Worm (Caenorhabditis elegans) whole organism, L2 larva: ENCODE results near the gene ttr-37.
A peak's percentile ranks its signal among the peaks of the same experiment; 100 is the strongest.

Experiments
- C34F6.9 ChIP-seq: fragments of 150-350 bp; optimal IDR thresholded peaks from 2 replicates; lab custom pipeline; 2014; ENCODE audit warnings: missing biosample characterization, missing genetic modification characterization
- F13H6.1 ChIP-seq: sonication (generic microtip); optimal IDR thresholded peaks from 2 replicates; lab custom pipeline; 2016; ENCODE audit warnings: missing genetic modification characterization, missing compliant biosample characterization
- R02D3.7 ChIP-seq: fragments of 150-350 bp; optimal IDR thresholded peaks from 2 replicates; lab custom pipeline; 2014; ENCODE audit warnings: missing biosample characterization, missing genetic modification characterization
- Y55F3AM.14 ChIP-seq: fragments of 200-800 bp; sonication (Bioruptor generic); optimal IDR thresholded peaks from 2 replicates; lab custom pipeline; 2018; ENCODE audit warnings: mild to moderate bottlenecking, missing genetic modification characterization, missing compliant biosample characterization
- ZK546.5 ChIP-seq: sonication (generic microtip); optimal IDR thresholded peaks from 2 replicates; lab custom pipeline; 2017; ENCODE audit warnings: missing biosample characterization, missing genetic modification characterization
- alr-1 ChIP-seq: fragments of 150-350 bp; optimal IDR thresholded peaks from 2 replicates; lab custom pipeline; 2014; ENCODE audit warnings: missing biosample characterization, missing genetic modification characterization
- aly-2 ChIP-seq: fragments of 150-350 bp; optimal IDR thresholded peaks from 2 replicates; lab custom pipeline; 2014; ENCODE audit warnings: missing biosample characterization, missing genetic modification characterization
- ama-1 ChIP-seq: fragments of 150-350 bp; optimal IDR thresholded peaks from 2 replicates; lab custom pipeline; 2018; ENCODE audit warnings: inconsistent platforms
- blmp-1 ChIP-seq: sonication (generic microtip); optimal IDR thresholded peaks from 2 replicates; lab custom pipeline; 2017; ENCODE audit warnings: missing genetic modification characterization, mild to moderate bottlenecking, missing compliant biosample characterization, antibody characterized with exemption, moderate library complexity; ENCODE audit not compliant: insufficient read depth
- ceh-16 ChIP-seq: fragments of 150-350 bp; optimal IDR thresholded peaks from 2 replicates; lab custom pipeline; 2014; ENCODE audit warnings: missing biosample characterization, missing genetic modification characterization
- ceh-82 ChIP-seq: fragments of 150-350 bp; optimal IDR thresholded peaks from 2 replicates; lab custom pipeline; 2014; ENCODE audit warnings: missing biosample characterization, missing genetic modification characterization
- crh-2 ChIP-seq: sonication (generic microtip); optimal IDR thresholded peaks from 2 replicates; lab custom pipeline; 2017; ENCODE audit warnings: missing biosample characterization, missing genetic modification characterization
- dmd-4 ChIP-seq: sonication (generic microtip); optimal IDR thresholded peaks from 2 replicates; lab custom pipeline; 2017; ENCODE audit warnings: missing biosample characterization, missing genetic modification characterization
- egl-27 ChIP-seq: sonication (generic microtip); optimal IDR thresholded peaks from 3 replicates; lab custom pipeline; 2017; ENCODE audit warnings: missing biosample characterization, missing genetic modification reagents, missing genetic modification characterization
- elt-1 ChIP-seq: fragments of 150-350 bp; optimal IDR thresholded peaks from 2 replicates; lab custom pipeline; 2014; ENCODE audit warnings: missing biosample characterization, missing genetic modification characterization
- elt-3 ChIP-seq: sonication (generic microtip); optimal IDR thresholded peaks from 2 replicates; lab custom pipeline; 2017; ENCODE audit warnings: missing biosample characterization, missing genetic modification characterization
- fos-1 ChIP-seq: fragments of 150-350 bp; optimal IDR thresholded peaks from 2 replicates; lab custom pipeline; 2014; ENCODE audit warnings: missing biosample characterization, missing genetic modification characterization
- gmeb-1 ChIP-seq: fragments of 150-350 bp; optimal IDR thresholded peaks from 2 replicates; lab custom pipeline; 2014; ENCODE audit warnings: missing biosample characterization, missing genetic modification characterization
- lin-11 ChIP-seq: fragments of 150-350 bp; sonication (generic microtip); optimal IDR thresholded peaks from 2 replicates; lab custom pipeline; 2014; ENCODE audit warnings: missing biosample characterization, missing genetic modification characterization, inconsistent platforms, mixed read lengths
- lin-13 ChIP-seq: fragments of 150-350 bp; optimal IDR thresholded peaks from 2 replicates; lab custom pipeline; 2014; ENCODE audit warnings: missing biosample characterization, missing genetic modification reagents, missing genetic modification characterization
- lin-39 ChIP-seq: fragments of 150-350 bp; optimal IDR thresholded peaks from 2 replicates; lab custom pipeline; 2014; ENCODE audit warnings: missing biosample characterization, missing genetic modification reagents, missing genetic modification characterization
- lsy-2 ChIP-seq, 2 experiments: fragments of 150-350 bp in 1 of 2; sonication (generic microtip) in 1 of 2; optimal IDR thresholded peaks; 2 replicates each; lab custom pipeline; 2014 to 2017; ENCODE audit warnings: missing biosample characterization in 2 of 2, missing genetic modification characterization in 2 of 2
- mab-5 ChIP-seq: fragments of 150-350 bp; optimal IDR thresholded peaks from 2 replicates; lab custom pipeline; 2014; ENCODE audit warnings: missing biosample characterization, missing genetic modification characterization
- mbf-1 ChIP-seq: sonication (generic microtip); optimal IDR thresholded peaks from 2 replicates; lab custom pipeline; 2017; ENCODE audit warnings: missing biosample characterization, missing genetic modification characterization
- mdl-1 ChIP-seq, 2 experiments: fragments of 150-350 bp in 1 of 2; sonication (generic microtip) in 1 of 2; optimal IDR thresholded peaks; 2 replicates each; lab custom pipeline; 2017; ENCODE audit warnings: missing biosample characterization in 2 of 2, missing genetic modification characterization in 2 of 2
- nhr-10 ChIP-seq: sonication (generic microtip); optimal IDR thresholded peaks from 2 replicates; lab custom pipeline; 2017; ENCODE audit warnings: missing biosample characterization, missing genetic modification characterization
- nhr-11 ChIP-seq: fragments of 150-350 bp; optimal IDR thresholded peaks from 2 replicates; lab custom pipeline; 2014; ENCODE audit warnings: missing biosample characterization, missing genetic modification characterization
- nhr-12 ChIP-seq: fragments of 150-350 bp; optimal IDR thresholded peaks from 2 replicates; lab custom pipeline; 2014; ENCODE audit warnings: missing biosample characterization, missing genetic modification characterization
- nhr-129 ChIP-seq: fragments of 150-350 bp; optimal IDR thresholded peaks from 2 replicates; lab custom pipeline; 2014; ENCODE audit warnings: missing biosample characterization, missing genetic modification characterization
- nhr-21 ChIP-seq: fragments of 150-350 bp; optimal IDR thresholded peaks from 2 replicates; lab custom pipeline; 2014; ENCODE audit warnings: missing biosample characterization, missing genetic modification characterization
- nhr-23 ChIP-seq: fragments of 150-350 bp; optimal IDR thresholded peaks from 2 replicates; lab custom pipeline; 2014; ENCODE audit warnings: missing biosample characterization, missing genetic modification reagents, missing genetic modification characterization
- nhr-237 ChIP-seq: fragments of 150-350 bp; optimal IDR thresholded peaks from 2 replicates; lab custom pipeline; 2014; ENCODE audit warnings: missing biosample characterization, missing genetic modification characterization
- nhr-25 ChIP-seq: fragments of 150-350 bp; sonication (generic microtip); optimal IDR thresholded peaks from 3 replicates; lab custom pipeline; 2014; ENCODE audit warnings: missing biosample characterization, missing genetic modification characterization
- nhr-6 ChIP-seq: fragments of 150-350 bp; optimal IDR thresholded peaks from 2 replicates; lab custom pipeline; 2014; ENCODE audit warnings: missing biosample characterization, missing genetic modification characterization
- nhr-77 ChIP-seq: fragments of 150-350 bp; optimal IDR thresholded peaks from 2 replicates; lab custom pipeline; 2014; ENCODE audit warnings: missing biosample characterization, missing genetic modification characterization
- peb-1 ChIP-seq: fragments of 150-350 bp; optimal IDR thresholded peaks from 2 replicates; lab custom pipeline; 2014; ENCODE audit warnings: missing biosample characterization, missing genetic modification characterization
- sem-4 ChIP-seq: fragments of 150-350 bp; optimal IDR thresholded peaks from 2 replicates; lab custom pipeline; 2014; ENCODE audit warnings: missing biosample characterization, missing genetic modification reagents, missing genetic modification characterization
- skn-1 ChIP-seq: sonication (generic microtip); optimal IDR thresholded peaks from 2 replicates; lab custom pipeline; 2017; ENCODE audit warnings: missing biosample characterization, missing genetic modification characterization
- sma-3 ChIP-seq: sonication (generic microtip); optimal IDR thresholded peaks from 2 replicates; lab custom pipeline; 2016; ENCODE audit warnings: missing genetic modification reagents, missing genetic modification characterization, missing compliant biosample characterization
- sma-9 ChIP-seq, 2 experiments: fragments of 150-350 bp in 1 of 2; sonication (generic microtip) in 1 of 2; optimal IDR thresholded peaks; 2 replicates each; lab custom pipeline; 2014 to 2016; ENCODE audit warnings: missing genetic modification characterization in 2 of 2, mild to moderate bottlenecking in 1 of 2, missing biosample characterization in 1 of 2, missing compliant biosample characterization in 1 of 2, missing genetic modification reagents in 1 of 2, moderate library complexity in 1 of 2
- snpc-4 ChIP-seq: fragments of 150-350 bp; optimal IDR thresholded peaks from 2 replicates; lab custom pipeline; 2014; ENCODE audit warnings: missing biosample characterization, missing genetic modification characterization
- unc-39 ChIP-seq: fragments of 150-350 bp; optimal IDR thresholded peaks from 2 replicates; lab custom pipeline; 2014; ENCODE audit warnings: missing biosample characterization, missing genetic modification characterization
- unc-55 ChIP-seq: fragments of 150-350 bp; sonication (generic microtip); optimal IDR thresholded peaks from 3 replicates; lab custom pipeline; 2014; ENCODE audit warnings: missing biosample characterization, missing genetic modification reagents, missing genetic modification characterization
- unc-62 ChIP-seq: fragments of 150-350 bp; optimal IDR thresholded peaks from 2 replicates; lab custom pipeline; 2014; ENCODE audit warnings: missing biosample characterization, missing genetic modification reagents, missing genetic modification characterization
- zag-1 ChIP-seq: fragments of 150-350 bp; optimal IDR thresholded peaks from 2 replicates; lab custom pipeline; 2014; ENCODE audit warnings: missing biosample characterization, missing genetic modification characterization
- ztf-1 ChIP-seq: fragments of 200-800 bp; sonication (Bioruptor generic); conservative IDR thresholded peaks from 2 replicates; pipeline ENCODE4 v1.3.6; 2022; ENCODE audit warnings: missing genetic modification characterization, missing compliant biosample characterization
- ztf-11 ChIP-seq: sonication (generic microtip); optimal IDR thresholded peaks from 2 replicates; lab custom pipeline; 2017; ENCODE audit warnings: missing biosample characterization, missing genetic modification characterization
- ztf-4 ChIP-seq: fragments of 150-350 bp; optimal IDR thresholded peaks from 2 replicates; lab custom pipeline; 2014; ENCODE audit warnings: missing biosample characterization, missing genetic modification characterization

The ttr-37 gene

DNA sequence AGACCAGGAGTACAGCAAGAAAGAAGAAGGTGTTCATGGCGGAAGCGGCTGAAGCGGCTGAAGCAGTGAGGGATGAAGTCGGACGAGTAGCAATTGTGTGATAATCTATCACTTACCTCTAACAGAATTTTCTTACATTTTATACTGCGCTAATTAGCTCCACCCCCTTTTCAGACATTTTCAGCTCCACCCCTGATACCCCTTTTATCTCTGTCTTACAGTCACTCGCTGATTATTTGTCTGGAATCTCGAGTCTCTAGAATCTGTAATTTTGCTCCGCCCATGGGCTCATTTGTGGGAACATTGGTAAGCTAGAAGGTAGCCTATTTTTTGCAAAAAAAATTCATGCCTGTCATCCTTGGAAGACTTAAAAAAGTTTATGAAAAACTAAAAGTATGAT lies 7.3 kb upstream of the ttr-37 start, which contains the start of gene ins-39:
Gene ins-39 (minus strand): TSS at position 101 of the 400 bp plus-strand sequence.
- TF ChIP-seq nhr-77 (tag; lab: Kevin White, UChicago) (no peak), lin-39 (tag; lab: Kevin White, UChicago) (no peak), elt-3 (tag; lab: Kevin White, UChicago) (no peak), mab-5 (tag; lab: Kevin White, UChicago) (no peak), sma-3 (GFP tag; lab: Kevin White, UChicago) (no peak), ceh-16 (tag; lab: Kevin White, UChicago) (no peak), alr-1 (tag; lab: Kevin White, UChicago) (no peak), F13H6.1 (tag; lab: Kevin White, UChicago) (no peak), nhr-129 (tag; lab: Kevin White, UChicago) (no peak), unc-55 (GFP tag; lab: Kevin White, UChicago) (no peak), ztf-11 (tag; lab: Kevin White, UChicago) (no peak), ZK546.5 (tag; lab: Kevin White, UChicago) (no peak), elt-1 (tag; lab: Kevin White, UChicago) (no peak), snpc-4 (tag; lab: Kevin White, UChicago) (no peak), unc-39 (tag; lab: Kevin White, UChicago) (no peak), ztf-1 (GFP tag; lab: Robert Waterston, UW) (no peak)

DNA sequence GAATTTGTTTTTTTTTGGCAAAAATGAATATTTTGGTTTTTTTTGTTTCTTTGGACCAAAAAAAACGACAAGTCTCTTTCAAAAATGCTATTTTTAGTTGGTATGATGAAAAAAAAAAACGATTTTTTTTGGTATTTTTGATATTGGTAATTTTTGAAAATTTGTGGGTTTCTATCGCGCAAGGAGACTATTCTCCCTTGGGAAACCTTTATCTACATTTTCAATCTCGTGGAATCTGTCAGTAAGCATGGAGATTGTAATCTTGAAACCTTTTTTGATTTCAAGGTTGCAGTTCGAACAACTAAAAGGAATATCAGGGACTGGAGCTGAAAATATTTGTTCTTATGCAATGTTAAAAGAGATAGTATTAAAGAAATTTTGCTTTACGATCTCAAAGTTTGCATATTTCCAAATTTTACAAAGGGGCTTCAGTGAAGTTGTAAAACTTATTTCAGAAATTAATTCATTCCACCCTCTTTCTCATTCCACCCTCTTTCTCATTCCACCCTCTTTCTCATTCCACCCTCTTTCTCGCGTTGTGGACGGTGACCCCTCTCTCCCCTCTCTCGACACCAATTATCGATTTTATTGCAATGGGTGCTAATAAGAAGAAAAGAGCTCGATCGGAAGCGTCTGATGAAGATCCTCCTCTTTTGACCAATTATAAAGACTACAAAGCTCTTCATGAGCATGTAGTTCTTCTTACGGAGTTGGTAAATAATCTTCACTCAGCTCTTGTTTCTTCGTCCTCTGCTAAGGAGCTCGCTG lies 2.1 kb upstream of the ttr-37 start:
- TF ChIP-seq skn-1 (tag; lab: Kevin White, UChicago): no peak
- no peak for TF ChIP-seq elt-1 (tag; lab: Kevin White, UChicago)
- no peak for TF ChIP-seq fos-1
- peak; percentile 17 for TF ChIP-seq nhr-129 (tag; lab: Kevin White, UChicago)
- no peak for TF ChIP-seq R02D3.7 (tag; lab: Kevin White, UChicago)
- TF ChIP-seq zag-1 (tag; lab: Kevin White, UChicago): no peak
- TF ChIP-seq gmeb-1 (tag; lab: Kevin White, UChicago): peak; percentile 27
- TF ChIP-seq crh-2 (tag; lab: Kevin White, UChicago): peak; percentile 46
- no peak for TF ChIP-seq lin-39 (tag; lab: Kevin White, UChicago)
- peak; percentile 22 to 37 for TF ChIP-seq lsy-2 (tag; optimal IDR thresholded peaks at IDR 0.05; lab: Kevin White, UChicago)
- no peak for TF ChIP-seq nhr-23 (tag; lab: Kevin White, UChicago)
- TF ChIP-seq ztf-4 (tag; lab: Kevin White, UChicago): no peak
- TF ChIP-seq nhr-12 (tag; lab: Kevin White, UChicago): no peak
- TF ChIP-seq dmd-4: no peak
- TF ChIP-seq nhr-21 (tag; lab: Kevin White, UChicago): no peak
- no peak for TF ChIP-seq mab-5 (tag; lab: Kevin White, UChicago)
- peak; percentile 17 for TF ChIP-seq lin-13 (GFP tag; lab: Kevin White, UChicago)
- no peak for TF ChIP-seq ztf-11 (tag; lab: Kevin White, UChicago)
- no peak for TF ChIP-seq ZK546.5 (tag; lab: Kevin White, UChicago)
- no peak for TF ChIP-seq blmp-1 (tag; lab: Kevin White, UChicago)
- TF ChIP-seq sma-9 (GFP tag; optimal IDR thresholded peaks at IDR 0.05; lab: Kevin White, UChicago): no peak
- TF ChIP-seq sma-9 (tag; optimal IDR thresholded peaks at IDR 0.05; lab: Kevin White, UChicago): no peak
- TF ChIP-seq C34F6.9 (tag; lab: Kevin White, UChicago): peak; percentile 38
- TF ChIP-seq alr-1 (tag; lab: Kevin White, UChicago): no peak
- TF ChIP-seq elt-3 (tag; lab: Kevin White, UChicago): no peak
- no peak for TF ChIP-seq snpc-4 (tag; lab: Kevin White, UChicago)
- no peak for TF ChIP-seq nhr-6 (tag; lab: Kevin White, UChicago)
- no peak for TF ChIP-seq nhr-11 (tag; lab: Kevin White, UChicago)
- TF ChIP-seq sma-3 (GFP tag; lab: Kevin White, UChicago): peak; percentile 13
- TF ChIP-seq lin-11 (tag; lab: Kevin White, UChicago): no peak
- TF ChIP-seq unc-39 (tag; lab: Kevin White, UChicago): no peak
- TF ChIP-seq egl-27 (tag; lab: Kevin White, UChicago): no peak
- no peak for TF ChIP-seq nhr-77 (tag; lab: Kevin White, UChicago)
- TF ChIP-seq mdl-1 (tag; optimal IDR thresholded peaks at IDR 0.05; lab: Kevin White, UChicago): no peak
- TF ChIP-seq sem-4 (tag; lab: Kevin White, UChicago): no peak
- TF ChIP-seq mbf-1 (tag; lab: Kevin White, UChicago): no peak
- TF ChIP-seq nhr-237 (tag; lab: Kevin White, UChicago): no peak
- TF ChIP-seq F13H6.1 (tag; lab: Kevin White, UChicago): peak; percentile 21
- no peak for TF ChIP-seq nhr-10 (tag; lab: Kevin White, UChicago)
- TF ChIP-seq aly-2 (tag; lab: Kevin White, UChicago): no peak
- TF ChIP-seq Y55F3AM.14: no peak
- TF ChIP-seq unc-55 (GFP tag; lab: Kevin White, UChicago): peak; percentile 15
- TF ChIP-seq ztf-1 (GFP tag; lab: Robert Waterston, UW): no peak
- no peak for TF ChIP-seq unc-62
- no peak for TF ChIP-seq ama-1 (lab: Kevin White, UChicago)
- no peak for TF ChIP-seq peb-1 (tag; lab: Kevin White, UChicago)
- no peak for TF ChIP-seq ceh-16 (tag; lab: Kevin White, UChicago)
- TF ChIP-seq nhr-25 (tag; lab: Kevin White, UChicago): peak; percentile 29
- TF ChIP-seq ceh-82 (tag; lab: Kevin White, UChicago): no peak
